Worm (Caenorhabditis elegans) whole organism, late embryonic: Measurements from ENCODE around the gene C29F3.7.

Experiments used
- C38D4.7 ChIP-seq: fragments of 200-800 bp; sonication (Bioruptor generic); optimal IDR thresholded peaks from 2 replicates; lab custom pipeline; 2018; ENCODE audit warnings: mild to moderate bottlenecking, missing genetic modification characterization, moderate library complexity, missing compliant biosample characterization
- ama-1 ChIP-seq: fragments of 150-350 bp; optimal IDR thresholded peaks from 2 replicates; lab custom pipeline; 2014
- dmd-4 ChIP-seq: sonication (generic microtip); optimal IDR thresholded peaks from 2 replicates; lab custom pipeline; 2016; ENCODE audit warnings: borderline replicate concordance, missing genetic modification characterization, missing compliant biosample characterization
- elt-2 ChIP-seq: sonication (generic microtip); optimal IDR thresholded peaks from 2 replicates; lab custom pipeline; 2016; ENCODE audit warnings: missing genetic modification reagents, missing genetic modification characterization, missing compliant biosample characterization
- hlh-13 ChIP-seq: fragments of 200-800 bp; sonication (Bioruptor generic); optimal IDR thresholded peaks from 2 replicates; lab custom pipeline; 2018; ENCODE audit warnings: mild to moderate bottlenecking, missing genetic modification characterization, missing compliant biosample characterization
- lim-6 ChIP-seq: sonication (generic microtip); optimal IDR thresholded peaks from 2 replicates; lab custom pipeline; 2016; ENCODE audit warnings: missing genetic modification characterization, missing compliant biosample characterization
- nfya-1 ChIP-seq: sonication (generic microtip); optimal IDR thresholded peaks from 2 replicates; lab custom pipeline; 2017; ENCODE audit warnings: missing genetic modification characterization, mild to moderate bottlenecking, missing compliant biosample characterization, antibody characterized with exemption, moderate library complexity
- npax-4 ChIP-seq: sonication (generic microtip); optimal IDR thresholded peaks from 2 replicates; lab custom pipeline; 2016; ENCODE audit warnings: missing genetic modification characterization, missing compliant biosample characterization
- ref-2 ChIP-seq: sonication (generic microtip); optimal IDR thresholded peaks from 2 replicates; lab custom pipeline; 2016; ENCODE audit warnings: missing genetic modification characterization, missing compliant biosample characterization
- sox-4 ChIP-seq: sonication (generic microtip); optimal IDR thresholded peaks from 2 replicates; lab custom pipeline; 2017; ENCODE audit warnings: mild to moderate bottlenecking, missing genetic modification characterization, inconsistent platforms, missing compliant biosample characterization
- ztf-16 ChIP-seq: sonication (generic microtip); optimal IDR thresholded peaks from 2 replicates; lab custom pipeline; 2017; ENCODE audit warnings: missing genetic modification characterization, missing compliant biosample characterization

ce11 chrV:15367770-15368169, 13.1 kb downstream of the C29F3.7 start:
- no peak for TF ChIP-seq ztf-16 (tag; lab: Kevin White, UChicago)
- TF ChIP-seq hlh-13 (GFP tag; lab: Kevin White, UChicago), result no peak
- TF ChIP-seq nfya-1 (tag; lab: Kevin White, UChicago), result no peak
- TF ChIP-seq npax-4 (tag; lab: Kevin White, UChicago), result no peak
- no peak for TF ChIP-seq sox-4 (tag; lab: Kevin White, UChicago)
- no peak for TF ChIP-seq C38D4.7 (GFP tag; lab: Kevin White, UChicago)
- no peak for TF ChIP-seq dmd-4 (tag; lab: Kevin White, UChicago)
- no peak for TF ChIP-seq ama-1 (lab: Kevin White, UChicago)
- no peak for TF ChIP-seq ref-2 (tag; lab: Kevin White, UChicago)
- TF ChIP-seq lim-6 (tag; lab: Kevin White, UChicago), result no peak
- no peak for TF ChIP-seq elt-2 (tag; lab: Kevin White, UChicago)
